Fruit fly (Drosophila melanogaster): ENCODE measurements around the gene Trf2.

Gene Trf2

DNA sequence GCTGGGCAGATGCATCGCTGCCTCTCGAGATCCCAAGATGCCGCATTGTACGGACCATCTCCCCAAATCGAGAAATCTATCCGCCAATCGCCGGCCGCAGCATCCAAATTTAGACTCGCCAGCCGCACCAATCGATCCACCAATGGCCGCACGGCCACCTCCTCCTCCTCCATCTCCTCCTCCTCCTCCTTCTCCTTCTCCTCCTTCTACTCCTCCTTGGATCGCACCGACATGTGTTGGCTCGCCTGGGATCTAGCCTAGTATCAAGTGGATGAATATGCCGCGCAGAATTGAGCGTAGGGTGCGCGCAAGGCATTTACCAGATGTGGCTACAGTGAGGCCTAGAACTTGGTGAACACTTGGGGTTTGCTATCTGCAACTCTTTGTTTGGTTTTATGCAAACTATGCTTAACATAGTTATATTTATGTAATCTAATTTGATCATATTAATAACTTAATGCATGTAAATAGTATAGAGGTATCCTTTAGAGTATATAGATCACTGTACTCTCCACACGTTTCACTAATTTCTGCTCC lies 46.0 kb downstream of the Trf2 start, which contains the start of gene org-1 (continued):
- TF ChIP-seq D (optimal IDR thresholded peaks at IDR 0.05) = no peak
- TF ChIP-seq D (GFP tag; optimal IDR thresholded peaks at IDR 0.05) = peak; percentile 96
- peak; percentile 95 for TF ChIP-seq Oaz (GFP tag; IDR thresholded peaks at IDR 0.05)
- TF ChIP-seq E2f1 (GFP tag; IDR thresholded peaks at IDR 0.05) = peak; percentile 97
- peak; percentile 76; the same call in 1 of the 2 replicates for TF ChIP-seq CkIIα-i1 (GFP tag; IDR thresholded peaks at IDR 0.05)
- peak; percentile 93 for TF ChIP-seq CG11696 (GFP tag; IDR thresholded peaks at IDR 0.05)
- peak; percentile 85 for TF ChIP-seq CG13296 (GFP tag; optimal IDR thresholded peaks at IDR 0.05)
- TF ChIP-seq CG12236 (GFP tag; optimal IDR thresholded peaks at IDR 0.05) = peak; percentile 50
- peak; percentile 98 for TF ChIP-seq croc (GFP tag; conservative IDR thresholded peaks at IDR 0.05)
- no peak for TF ChIP-seq prd (optimal IDR thresholded peaks at IDR 0.05)
- TF ChIP-seq prd (GFP tag; IDR thresholded peaks at IDR 0.05) = peak; percentile 99
- TF ChIP-seq Aef1 (GFP tag; IDR thresholded peaks at IDR 0.05) = peak; percentile 97
- peak; percentile 93 for TF ChIP-seq gcm (GFP tag; optimal IDR thresholded peaks at IDR 0.05)
- 0 out of 2 replicates have a peak, but pooled peaks have one; percentile 11 for TF ChIP-seq Bgb (GFP tag; IDR thresholded peaks at IDR 0.05; ENCODE audit: partially characterized antibody)
- TF ChIP-seq vnd (GFP tag; IDR thresholded peaks at IDR 0.05; ENCODE audit: partially characterized antibody) = no peak
- TF ChIP-seq CG10147 (GFP tag; optimal IDR thresholded peaks at IDR 0.05) = peak; percentile 87
- TF ChIP-seq CG30403 (GFP tag; optimal IDR thresholded peaks at IDR 0.05) = peak; percentile 92
- TF ChIP-seq CG9876 (GFP tag; optimal IDR thresholded peaks at IDR 0.05) = peak; percentile 20
- TF ChIP-seq C15 (GFP tag; IDR thresholded peaks at IDR 0.05) = peak; percentile 95
- TF ChIP-seq zen (tag; optimal IDR thresholded peaks at IDR 0.05) = peak; percentile 95
- TF ChIP-seq CG14050 (GFP tag; IDR thresholded peaks at IDR 0.05) = peak; percentile 95
- peak; percentile 84 for TF ChIP-seq scrt (GFP tag; optimal IDR thresholded peaks at IDR 0.05)
- TF ChIP-seq Xbp1 (GFP tag; optimal IDR thresholded peaks at IDR 0.05) = peak; percentile 96
- peak; percentile 100 for TF ChIP-seq grau (tag; optimal IDR thresholded peaks at IDR 0.05)
- peak; percentile 55 for TF ChIP-seq CG1792 (GFP tag; optimal IDR thresholded peaks at IDR 0.05)
- TF ChIP-seq CG34376 (GFP tag; optimal IDR thresholded peaks at IDR 0.05) = peak; percentile 58
- no peak for TF ChIP-seq tna (GFP tag; IDR thresholded peaks at IDR 0.05; ENCODE audit: partially characterized antibody)
- TF ChIP-seq Dad (GFP tag; optimal IDR thresholded peaks at IDR 0.05) = peak; percentile 78
- TF ChIP-seq ATbp (GFP tag; optimal IDR thresholded peaks at IDR 0.05) = peak; percentile 91
- peak; percentile 96 for TF ChIP-seq Nf-YC (tag; optimal IDR thresholded peaks at IDR 0.05)
- peak; percentile 77 for TF ChIP-seq YL-1 (GFP tag; optimal IDR thresholded peaks at IDR 0.05)
- TF ChIP-seq CG7271 (tag; optimal IDR thresholded peaks at IDR 0.05) = peak; percentile 79
- TF ChIP-seq CG17361 (GFP tag; IDR thresholded peaks at IDR 0.05) = peak; percentile 93
- TF ChIP-seq CG8089 (GFP tag; optimal IDR thresholded peaks at IDR 0.05) = peak; percentile 80
- TF ChIP-seq disco-r (GFP tag; optimal IDR thresholded peaks at IDR 0.05) = peak; percentile 65
- TF ChIP-seq CG15601 (tag; optimal IDR thresholded peaks at IDR 0.05) = peak; percentile 94
- peak; percentile 94 for TF ChIP-seq CG2889 (GFP tag; IDR thresholded peaks at IDR 0.05)
- TF ChIP-seq CG18619 (GFP tag; optimal IDR thresholded peaks at IDR 0.05) = peak; percentile 88
- TF ChIP-seq CG12219 (GFP tag; optimal IDR thresholded peaks at IDR 0.05) = peak; percentile 95
- 0 out of 2 replicates have a peak, but pooled peaks have one; percentile 13 for TF ChIP-seq CG42726 (GFP tag; IDR thresholded peaks at IDR 0.05; ENCODE audit: partially characterized antibody)
- peak; percentile 80 for TF ChIP-seq E2f2 (GFP tag; IDR thresholded peaks at IDR 0.05)
- peak; percentile 80 for TF ChIP-seq Max (GFP tag; optimal IDR thresholded peaks at IDR 0.05)
- TF ChIP-seq peb (GFP tag; IDR thresholded peaks at IDR 0.05) = peak; percentile 96
- TF ChIP-seq luna (GFP tag; optimal IDR thresholded peaks at IDR 0.05) = peak; percentile 12
- TF ChIP-seq ro (GFP tag; IDR thresholded peaks at IDR 0.05) = peak; percentile 94
- peak; percentile 94 for TF ChIP-seq Hr3 (GFP tag; optimal IDR thresholded peaks at IDR 0.05)
- TF ChIP-seq Jarid2 (GFP tag; optimal IDR thresholded peaks at IDR 0.05) = peak; percentile 73
- peak; percentile 97 for TF ChIP-seq CG5245 (GFP tag; optimal IDR thresholded peaks at IDR 0.05)
- TF ChIP-seq ERR (GFP tag; optimal IDR thresholded peaks at IDR 0.05) = peak; percentile 58
- TF ChIP-seq Hsf (GFP tag; optimal IDR thresholded peaks at IDR 0.05) = peak; percentile 91
- TF ChIP-seq CG31224 (GFP tag; IDR thresholded peaks at IDR 0.05) = peak; percentile 91

All from whole organism, embryonic.